Worm (Caenorhabditis elegans): ENCODE data around the gene cnc-10.

- TF ChIP-seq hmg-4 (GFP tag; optimal IDR thresholded peaks at IDR 0.05), result no peak
- no peak for TF ChIP-seq ama-1 (optimal IDR thresholded peaks at IDR 0.05)
- TF ChIP-seq flt-1 (GFP tag; IDR thresholded peaks at IDR 0.05), result no peak
- no peak for TF ChIP-seq hmbx-1 (tag; optimal IDR thresholded peaks at IDR 0.05)
- TF ChIP-seq tbx-37 (GFP tag; conservative IDR thresholded peaks at IDR 0.05), result no peak
- no peak for TF ChIP-seq pes-1 (GFP tag; IDR thresholded peaks at IDR 0.05)
- no peak for TF ChIP-seq F13C5.2 (tag; optimal IDR thresholded peaks at IDR 0.05)
- TF ChIP-seq scrt-1 (GFP tag; IDR thresholded peaks at IDR 0.05), result no peak
- TF ChIP-seq tbx-11 (GFP tag; IDR thresholded peaks at IDR 0.05), result no peak
- TF ChIP-seq sea-1 (GFP tag; conservative IDR thresholded peaks at IDR 0.05), result no peak
- TF ChIP-seq aly-1 (tag; optimal IDR thresholded peaks at IDR 0.05), result no peak
- no peak for TF ChIP-seq ceh-13 (GFP tag; optimal IDR thresholded peaks at IDR 0.05)
- TF ChIP-seq tra-4 (tag; optimal IDR thresholded peaks at IDR 0.05), result no peak
- no peak for TF ChIP-seq ets-7 (tag; optimal IDR thresholded peaks at IDR 0.05)
Measured at ce11 chrV:11209452-11210188, 26.6 kb downstream of the cnc-10 start.
